Fruit fly (Drosophila melanogaster): Measurements from ENCODE around the gene Septin2.

The Septin2 gene

DNA sequence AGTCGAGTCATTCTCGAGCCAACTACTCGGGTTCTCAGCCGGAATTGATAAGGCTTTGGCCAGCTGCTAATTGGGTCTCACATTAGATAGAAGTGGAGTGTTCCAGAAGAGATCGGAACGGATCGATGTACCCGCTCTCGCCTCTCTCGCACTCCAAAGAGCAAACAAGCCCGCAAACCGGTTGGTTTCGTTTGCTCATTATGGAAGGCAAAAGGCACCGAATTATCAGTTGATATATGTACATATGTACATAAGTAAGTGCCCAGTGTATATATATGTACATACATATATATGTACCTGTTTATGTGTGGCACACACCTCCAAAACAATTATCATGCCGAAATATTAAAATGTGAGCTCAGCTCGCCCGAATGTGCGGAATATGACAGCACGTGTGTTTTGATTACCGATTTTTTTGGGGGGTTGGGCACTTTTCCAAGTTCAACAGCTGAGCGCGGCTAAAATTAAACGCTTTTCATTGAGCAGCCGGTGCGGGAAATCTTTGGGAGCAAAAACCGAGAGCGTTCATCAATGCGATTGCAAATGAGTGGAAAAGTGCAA lies 32.4 kb downstream of the Septin2 start (continued):
- peak; percentile 53 for TF ChIP-seq odd (GFP tag; optimal IDR thresholded peaks at IDR 0.05)
- peak; percentile 43 for TF ChIP-seq CG8359 (GFP tag; optimal IDR thresholded peaks at IDR 0.05; ENCODE audit: borderline replicate concordance)
- peak; percentile 1 for TF ChIP-seq ash1 (GFP tag; optimal IDR thresholded peaks at IDR 0.05)
- TF ChIP-seq gro (GFP tag; optimal IDR thresholded peaks at IDR 0.05), result no peak
- TF ChIP-seq gce (GFP tag; IDR thresholded peaks at IDR 0.05), result peak; percentile 80; the same call in 2 of the 3 replicates
- peak; percentile 91 for TF ChIP-seq wek (GFP tag; optimal IDR thresholded peaks at IDR 0.05)
- peak; percentile 33; the same call in 1 of the 2 replicates for TF ChIP-seq danr (GFP tag; IDR thresholded peaks at IDR 0.05)
- peak; percentile 43 for TF ChIP-seq gcm (GFP tag; optimal IDR thresholded peaks at IDR 0.05)
- TF ChIP-seq Awh (GFP tag; IDR thresholded peaks at IDR 0.05), result peak; percentile 35; the same call in 1 of the 2 replicates
- no peak for TF ChIP-seq CG13424 (tag; optimal IDR thresholded peaks at IDR 0.05)
- no peak for TF ChIP-seq CG11093 (GFP tag; IDR thresholded peaks at IDR 0.05)
- peak; percentile 12 for TF ChIP-seq PHDP (tag; optimal IDR thresholded peaks at IDR 0.05)
- peak in 1 of 2 experiments; percentile 13 for TF ChIP-seq tll (GFP tag; optimal IDR thresholded peaks at IDR 0.05)
- TF ChIP-seq CG4328 (GFP tag; optimal IDR thresholded peaks at IDR 0.05), result peak; percentile 90
- peak in 1 of 3 experiments; percentile 37 for TF ChIP-seq Stat92E (GFP tag; optimal IDR thresholded peaks at IDR 0.05)
- TF ChIP-seq knrl (GFP tag; IDR thresholded peaks at IDR 0.05; ENCODE audit: partially characterized antibody), result no peak
- TF ChIP-seq pfk (GFP tag; optimal IDR thresholded peaks at IDR 0.05), result peak; percentile 75
- 0 out of 2 replicates have a peak, but pooled peaks have one; percentile 24 for TF ChIP-seq sim (GFP tag; IDR thresholded peaks at IDR 0.05)
- TF ChIP-seq insv (GFP tag; optimal IDR thresholded peaks at IDR 0.05), result peak in 1 of 2 experiments; percentile 35
- TF ChIP-seq Oli (tag; optimal IDR thresholded peaks at IDR 0.05), result no peak
- no peak for TF ChIP-seq Sry-δ (GFP tag; optimal IDR thresholded peaks at IDR 0.05)
- peak; percentile 30 for TF ChIP-seq YL-1 (GFP tag; optimal IDR thresholded peaks at IDR 0.05)
- no peak for TF ChIP-seq Ravus (GFP tag; IDR thresholded peaks at IDR 0.05)
- peak; percentile 74 for TF ChIP-seq CG12071 (GFP tag; optimal IDR thresholded peaks at IDR 0.05)
- TF ChIP-seq HmgZ (tag; optimal IDR thresholded peaks at IDR 0.05), result peak; percentile 48
- peak; percentile 75 for TF ChIP-seq CG33557 (GFP tag; optimal IDR thresholded peaks at IDR 0.05)
- peak; percentile 41; the same call in 1 of the 2 replicates for TF ChIP-seq rib (GFP tag; IDR thresholded peaks at IDR 0.05)
- TF ChIP-seq CG34224 (GFP tag; IDR thresholded peaks at IDR 0.05; ENCODE audit: partially characterized antibody), result peak; percentile 61; the same call in 2 of the 3 replicates
- TF ChIP-seq Kr (GFP tag; optimal IDR thresholded peaks at IDR 0.05), result no peak
- TF ChIP-seq CG2678 (tag; optimal IDR thresholded peaks at IDR 0.05), result peak; percentile 10
- peak; percentile 8 for TF ChIP-seq gsb-n (tag; optimal IDR thresholded peaks at IDR 0.05)
- TF ChIP-seq Taf1 (GFP tag; IDR thresholded peaks at IDR 0.05), result no peak
- peak; percentile 75 for TF ChIP-seq B-H2 (GFP tag; optimal IDR thresholded peaks at IDR 0.05)
- no peak for TF ChIP-seq Max (GFP tag; optimal IDR thresholded peaks at IDR 0.05)
- TF ChIP-seq CG1233 (GFP tag; optimal IDR thresholded peaks at IDR 0.05), result peak; percentile 82
- peak; percentile 73 for TF ChIP-seq CG13894 (tag; optimal IDR thresholded peaks at IDR 0.05)
- TF ChIP-seq CG17568 (GFP tag; optimal IDR thresholded peaks at IDR 0.05), result no peak
- TF ChIP-seq CG4707 (GFP tag; optimal IDR thresholded peaks at IDR 0.05), result peak; percentile 46
- no peak for TF ChIP-seq Sox100B (GFP tag; optimal IDR thresholded peaks at IDR 0.05)
- no peak for TF ChIP-seq dysf (GFP tag; IDR thresholded peaks at IDR 0.05)
- no peak for TF ChIP-seq Hr3 (GFP tag; optimal IDR thresholded peaks at IDR 0.05)
- TF ChIP-seq Vsx1 (GFP tag; optimal IDR thresholded peaks at IDR 0.05), result peak; percentile 49
- peak; percentile 95 for TF ChIP-seq CG10543 (GFP tag; optimal IDR thresholded peaks at IDR 0.05)
- peak; percentile 43 for TF ChIP-seq salm (tag; optimal IDR thresholded peaks at IDR 0.05)
- TF ChIP-seq Hey (tag; optimal IDR thresholded peaks at IDR 0.05), result peak; percentile 68
- TF ChIP-seq CG4360 (GFP tag; IDR thresholded peaks at IDR 0.05), result peak; percentile 7; the same call in 1 of the 2 replicates
- no peak for TF ChIP-seq bab2 (GFP tag; optimal IDR thresholded peaks at IDR 0.05)
- peak; percentile 20 for TF ChIP-seq CG4282 (GFP tag; optimal IDR thresholded peaks at IDR 0.05)
